Fruit fly (Drosophila melanogaster) whole organism, embryonic: Measurements from ENCODE around the gene CNMaR.

ENCODE experiments used
- ATbp ChIP-seq: fragments of 200-800 bp; sonication (Bioruptor generic); optimal IDR thresholded peaks from 2 replicates; lab custom pipeline; 2017; ENCODE audit warnings: missing biosample characterization, mild to moderate bottlenecking, missing genetic modification characterization, missing genetic modification reagents
- Atf6 ChIP-seq: fragments of 200-800 bp; sonication (Bioruptor generic); IDR thresholded peaks from 2 replicates; pipeline ENCODE4 v1.3.6; 2022; ENCODE audit warnings: missing biosample characterization, missing genetic modification characterization
- Bteb2 ChIP-seq: fragments of 200-800 bp; sonication (Bioruptor generic); optimal IDR thresholded peaks from 2 replicates; lab custom pipeline; 2016; ENCODE audit warnings: missing biosample characterization, missing genetic modification characterization
- C15 ChIP-seq: fragments of 200-800 bp; sonication (Bioruptor generic); IDR thresholded peaks from 3 replicates; pipeline ENCODE4 v1.3.6; 2022; ENCODE audit warnings: missing biosample characterization, missing genetic modification characterization
- CG10147 ChIP-seq: fragments of 200-800 bp; sonication (Bioruptor generic); optimal IDR thresholded peaks from 2 replicates; lab custom pipeline; 2019; ENCODE audit warnings: missing biosample characterization, mild to moderate bottlenecking, missing genetic modification characterization, moderate library complexity
- CG10366 ChIP-seq: fragments of 200-800 bp; sonication (Bioruptor generic); IDR thresholded peaks from 2 replicates; pipeline ENCODE4 v1.3.6; 2022; ENCODE audit warnings: missing biosample characterization, missing genetic modification characterization
- CG10543 ChIP-seq: fragments of 200-800 bp; sonication (Bioruptor generic); optimal IDR thresholded peaks from 3 replicates; lab custom pipeline; 2017; ENCODE audit warnings: missing biosample characterization, mild to moderate bottlenecking, missing genetic modification characterization, moderate library complexity
- CG12659 ChIP-seq: fragments of 200-800 bp; sonication (Bioruptor generic); optimal IDR thresholded peaks from 3 replicates; lab custom pipeline; 2017; ENCODE audit warnings: mild to moderate bottlenecking, missing biosample characterization, missing genetic modification reagents, missing genetic modification characterization
- CG14441 ChIP-seq: fragments of 200-800 bp; sonication (Bioruptor generic); IDR thresholded peaks from 2 replicates; pipeline ENCODE4 v1.3.6; 2022; ENCODE audit warnings: missing biosample characterization, missing genetic modification characterization
- CG14965 ChIP-seq: fragments of 200-800 bp; sonication (Bioruptor generic); optimal IDR thresholded peaks from 2 replicates; lab custom pipeline; 2016; ENCODE audit warnings: missing biosample characterization, missing genetic modification characterization, borderline replicate concordance
- CG18011 ChIP-seq: fragments of 200-800 bp; sonication (Bioruptor generic); optimal IDR thresholded peaks from 2 replicates; lab custom pipeline; 2017; ENCODE audit warnings: missing biosample characterization, missing genetic modification characterization, mild to moderate bottlenecking, moderate library complexity, missing genotype
- CG2120 ChIP-seq: fragments of 200-800 bp; sonication (Bioruptor generic); optimal IDR thresholded peaks from 3 replicates; lab custom pipeline; 2016; ENCODE audit warnings: missing biosample characterization, missing genetic modification characterization
- CG3163 ChIP-seq: fragments of 200-800 bp; sonication (Bioruptor generic); optimal IDR thresholded peaks from 3 replicates; lab custom pipeline; 2016; ENCODE audit warnings: missing biosample characterization, missing genetic modification characterization
- CG7745 ChIP-seq: fragments of 200-800 bp; sonication (Bioruptor generic); optimal IDR thresholded peaks from 2 replicates; lab custom pipeline; 2018; ENCODE audit warnings: missing biosample characterization, mild to moderate bottlenecking, missing genetic modification characterization, moderate library complexity
- CG8089 ChIP-seq: fragments of 200-800 bp; sonication (Bioruptor generic); optimal IDR thresholded peaks from 3 replicates; lab custom pipeline; 2016; ENCODE audit warnings: missing biosample characterization, missing genetic modification characterization
- CG8765 ChIP-seq: fragments of 200-800 bp; sonication (Bioruptor generic); IDR thresholded peaks from 2 replicates; pipeline ENCODE4 v1.3.6; 2022; ENCODE audit warnings: missing biosample characterization, missing genetic modification characterization
- CoRest ChIP-seq: fragments of 200-800 bp; sonication (Bioruptor generic); optimal IDR thresholded peaks from 3 replicates; lab custom pipeline; 2018; ENCODE audit warnings: missing biosample characterization, mild to moderate bottlenecking, missing genetic modification characterization, moderate library complexity
- D19B ChIP-seq: fragments of 200-800 bp; sonication (Bioruptor generic); optimal IDR thresholded peaks from 2 replicates; lab custom pipeline; 2017; ENCODE audit warnings: missing biosample characterization, mild to moderate bottlenecking, missing genetic modification characterization
- Dip3 ChIP-seq: fragments of 200-800 bp; sonication (Bioruptor generic); optimal IDR thresholded peaks from 3 replicates; lab custom pipeline; 2016; ENCODE audit warnings: missing biosample characterization, missing genetic modification characterization
- Lhr ChIP-seq: fragments of 200-800 bp; sonication (Bioruptor generic); optimal IDR thresholded peaks from 3 replicates; lab custom pipeline; 2017; ENCODE audit warnings: mild to moderate bottlenecking, missing biosample characterization, missing genetic modification reagents, missing genetic modification characterization
- Lim3 ChIP-seq: fragments of 200-800 bp; sonication (Bioruptor generic); IDR thresholded peaks from 2 replicates; pipeline ENCODE4 v1.3.6; 2022; ENCODE audit warnings: missing biosample characterization, missing genetic modification characterization
- MBD-R2 ChIP-seq: fragments of 200-800 bp; sonication (Bioruptor generic); IDR thresholded peaks from 2 replicates; pipeline ENCODE4 v1.3.6; 2022; ENCODE audit warnings: missing biosample characterization, missing genetic modification characterization
- Myb ChIP-seq: fragments of 200-800 bp; sonication (Bioruptor generic); optimal IDR thresholded peaks from 2 replicates; lab custom pipeline; 2016; ENCODE audit warnings: missing biosample characterization, missing genetic modification characterization
- NC2α ChIP-seq: fragments of 200-800 bp; sonication (Bioruptor generic); optimal IDR thresholded peaks from 2 replicates; lab custom pipeline; 2016; ENCODE audit warnings: missing biosample characterization, missing genetic modification characterization
- PHDP ChIP-seq: fragments of 200-800 bp; sonication (Bioruptor generic); optimal IDR thresholded peaks from 3 replicates; lab custom pipeline; 2018; ENCODE audit warnings: missing biosample characterization, mild to moderate bottlenecking, missing genetic modification characterization, moderate library complexity
- Ptx1 ChIP-seq: fragments of 200-800 bp; sonication (Bioruptor generic); IDR thresholded peaks from 2 replicates; pipeline ENCODE4 v1.3.6; 2022; ENCODE audit warnings: missing biosample characterization, missing genetic modification characterization
- Ravus ChIP-seq: fragments of 200-800 bp; sonication (Bioruptor generic); IDR thresholded peaks from 2 replicates; pipeline ENCODE4 v1.3.6; 2022; ENCODE audit warnings: missing biosample characterization, missing genetic modification characterization
- Sin3A ChIP-seq: fragments of >200 bp; optimal IDR thresholded peaks from 2 replicates; lab custom pipeline; 2018
- YL-1 ChIP-seq: fragments of 200-800 bp; sonication (Bioruptor generic); optimal IDR thresholded peaks from 3 replicates; lab custom pipeline; 2017; ENCODE audit warnings: missing biosample characterization, mild to moderate bottlenecking, missing genetic modification characterization
- ab ChIP-seq: fragments of 200-800 bp; sonication (Bioruptor generic); optimal IDR thresholded peaks from 2 replicates; lab custom pipeline; 2016; ENCODE audit warnings: missing biosample characterization, missing genetic modification characterization
- abd-A ChIP-seq: fragments of 200-800 bp; sonication (Bioruptor generic); optimal IDR thresholded peaks from 3 replicates; lab custom pipeline; 2019; ENCODE audit warnings: missing biosample characterization, mild to moderate bottlenecking, missing genetic modification characterization, moderate library complexity
- ase ChIP-seq: fragments of 200-800 bp; sonication (Bioruptor generic); IDR thresholded peaks from 3 replicates; pipeline ENCODE4 v1.3.6; 2022; ENCODE audit warnings: missing biosample characterization, missing genetic modification characterization
- bowl ChIP-seq: fragments of 200-800 bp; sonication (Bioruptor generic); IDR thresholded peaks from 2 replicates; pipeline ENCODE4 v1.3.6; 2022; ENCODE audit warnings: missing biosample characterization, missing genetic modification characterization
- caup ChIP-seq: fragments of 200-800 bp; sonication (Bioruptor generic); optimal IDR thresholded peaks from 3 replicates; lab custom pipeline; 2017; ENCODE audit warnings: missing biosample characterization, mild to moderate bottlenecking, missing genetic modification characterization, moderate library complexity; ENCODE audit not compliant: severe bottlenecking
- cg ChIP-seq: fragments of 200-800 bp; sonication (Bioruptor generic); optimal IDR thresholded peaks from 3 replicates; lab custom pipeline; 2019; ENCODE audit warnings: missing biosample characterization, mild to moderate bottlenecking, missing genetic modification characterization, moderate library complexity
- dm ChIP-seq: fragments of 200-800 bp; sonication (Bioruptor generic); optimal IDR thresholded peaks from 3 replicates; lab custom pipeline; 2016; ENCODE audit warnings: missing biosample characterization, missing genetic modification characterization
- ems ChIP-seq: fragments of 200-800 bp; sonication (Bioruptor generic); optimal IDR thresholded peaks from 3 replicates; lab custom pipeline; 2016; ENCODE audit warnings: missing biosample characterization, missing genetic modification characterization
- gsb ChIP-seq: fragments of 200-800 bp; sonication (Bioruptor generic); IDR thresholded peaks from 2 replicates; pipeline ENCODE4 v1.3.6; 2022; ENCODE audit warnings: missing biosample characterization, missing genetic modification characterization
- hth ChIP-seq: fragments of >200 bp; optimal IDR thresholded peaks from 2 replicates; lab custom pipeline; 2017; ENCODE audit warnings: inconsistent platforms
- inv ChIP-seq: fragments of 200-800 bp; sonication (Bioruptor generic); IDR thresholded peaks from 2 replicates; pipeline ENCODE4 v1.3.6; 2022; ENCODE audit warnings: missing biosample characterization, missing genetic modification characterization; ENCODE audit not compliant: partially characterized antibody
- jumu ChIP-seq: fragments of 200-800 bp; sonication (Bioruptor generic); optimal IDR thresholded peaks from 3 replicates; lab custom pipeline; 2016; ENCODE audit warnings: missing biosample characterization, missing genetic modification characterization
- kay ChIP-seq: fragments of 200-800 bp; sonication (Bioruptor generic); optimal IDR thresholded peaks from 2 replicates; lab custom pipeline; 2016; ENCODE audit warnings: missing biosample characterization, missing genetic modification characterization
- lbe ChIP-seq: fragments of 200-800 bp; sonication (Bioruptor generic); optimal IDR thresholded peaks from 2 replicates; lab custom pipeline; 2016; ENCODE audit warnings: missing biosample characterization, mild to moderate bottlenecking, missing genetic modification characterization
- peb ChIP-seq: fragments of 200-800 bp; sonication (Bioruptor generic); IDR thresholded peaks from 2 replicates; pipeline ENCODE4 v1.3.6; 2022; ENCODE audit warnings: missing biosample characterization, missing genetic modification characterization
- pita ChIP-seq: fragments of 200-800 bp; sonication (Bioruptor generic); optimal IDR thresholded peaks from 2 replicates; lab custom pipeline; 2017; ENCODE audit warnings: missing biosample characterization, mild to moderate bottlenecking, missing genetic modification characterization
- pros ChIP-seq: fragments of 200-800 bp; sonication (Bioruptor generic); optimal IDR thresholded peaks from 3 replicates; lab custom pipeline; 2019; ENCODE audit warnings: missing biosample characterization, mild to moderate bottlenecking, missing genetic modification characterization, moderate library complexity
- salm ChIP-seq: fragments of 200-800 bp; sonication (Bioruptor generic); optimal IDR thresholded peaks from 2 replicates; lab custom pipeline; 2018; ENCODE audit warnings: missing biosample characterization, mild to moderate bottlenecking, missing genetic modification characterization
- shn ChIP-seq: fragments of 200-800 bp; sonication (Bioruptor generic); optimal IDR thresholded peaks from 3 replicates; lab custom pipeline; 2016; ENCODE audit warnings: missing biosample characterization, missing genetic modification characterization
- sisA ChIP-seq: fragments of 200-800 bp; sonication (Bioruptor generic); IDR thresholded peaks from 2 replicates; pipeline ENCODE4 v1.3.6; 2022; ENCODE audit warnings: missing biosample characterization, missing genetic modification characterization
- sqz ChIP-seq: fragments of 200-800 bp; sonication (Bioruptor generic); optimal IDR thresholded peaks from 3 replicates; lab custom pipeline; 2018; ENCODE audit warnings: missing biosample characterization, mild to moderate bottlenecking, missing genetic modification characterization
- sug ChIP-seq: fragments of 200-800 bp; optimal IDR thresholded peaks from 2 replicates; lab custom pipeline; 2019; ENCODE audit warnings: missing biosample characterization, mild to moderate bottlenecking, missing genetic modification characterization, moderate library complexity
- tio ChIP-seq: fragments of 200-800 bp; sonication (Bioruptor generic); optimal IDR thresholded peaks from 2 replicates; lab custom pipeline; 2017; ENCODE audit warnings: missing biosample characterization, missing genetic modification characterization, inconsistent platforms
- vfl ChIP-seq: fragments of 200-800 bp; sonication (Bioruptor generic); optimal IDR thresholded peaks from 2 replicates; lab custom pipeline; 2016; ENCODE audit warnings: missing biosample characterization, missing genetic modification characterization

Gene CNMaR

dm6 chr3L:9695647-9696046, 51.7 kb downstream of the CNMaR start (continued):
- no peak for TF ChIP-seq inv (GFP tag; lab: Robert Waterston, UW)
- TF ChIP-seq sqz = no peak
- TF ChIP-seq CG2120 = peak; percentile 48
- no peak for TF ChIP-seq NC2α
- no peak for TF ChIP-seq Ravus (GFP tag; lab: Robert Waterston, UW)
- no peak for TF ChIP-seq CG8089 (GFP tag; lab: Kevin White, UChicago)
- TF ChIP-seq CG14441 (GFP tag; lab: Robert Waterston, UW) = no peak
- TF ChIP-seq CG7745 (tag; lab: Kevin White, UChicago) = no peak
- no peak for TF ChIP-seq CG10147 (GFP tag; lab: Kevin White, UChicago)
- TF ChIP-seq pita (GFP tag; lab: Kevin White, UChicago) = no peak
- TF ChIP-seq Myb = no peak
- TF ChIP-seq D19B (GFP tag; lab: Kevin White, UChicago) = no peak
- no peak for TF ChIP-seq pros (GFP tag; lab: Kevin White, UChicago)
- TF ChIP-seq C15 (GFP tag; lab: Robert Waterston, UW) = no peak
- peak; percentile 47; the same call in 1 of the 2 replicates for TF ChIP-seq Ptx1
- no peak; the same call in 1 of the 2 replicates for TF ChIP-seq Atf6 (GFP tag; lab: Robert Waterston, UW)
- no peak for TF ChIP-seq bowl (GFP tag; lab: Robert Waterston, UW)
- no peak for TF ChIP-seq peb
- TF ChIP-seq lbe = no peak
- TF ChIP-seq vfl (GFP tag; lab: Kevin White, UChicago) = no peak
- peak; percentile 28 for TF ChIP-seq ATbp (GFP tag; lab: Kevin White, UChicago)
- TF ChIP-seq CG3163 (GFP tag; lab: Kevin White, UChicago) = no peak
- TF ChIP-seq ems = no peak
- no peak for TF ChIP-seq jumu (GFP tag; lab: Kevin White, UChicago)
- TF ChIP-seq hth (lab: Kevin White, UChicago) = no peak
- TF ChIP-seq kay (GFP tag; lab: Kevin White, UChicago) = peak; percentile 7
- TF ChIP-seq Bteb2 (GFP tag; lab: Kevin White, UChicago) = no peak
- no peak for TF ChIP-seq tio (GFP tag; lab: Kevin White, UChicago)
- no peak for TF ChIP-seq CG10543 (GFP tag; lab: Kevin White, UChicago)
- TF ChIP-seq CG10366 (GFP tag; lab: Robert Waterston, UW) = peak; percentile 15; the same call in 1 of the 2 replicates
- TF ChIP-seq cg (GFP tag; lab: Kevin White, UChicago) = no peak
- TF ChIP-seq caup (GFP tag; lab: Kevin White, UChicago) = peak; percentile 21
- TF ChIP-seq CoRest (tag; lab: Kevin White, UChicago) = peak; percentile 44
- no peak for TF ChIP-seq shn (GFP tag; lab: Kevin White, UChicago)
- no peak for TF ChIP-seq sug (tag; lab: Kevin White, UChicago)
- TF ChIP-seq ab (GFP tag; lab: Kevin White, UChicago) = no peak
- TF ChIP-seq ase = no peak
- no peak for TF ChIP-seq CG18011
- no peak for TF ChIP-seq Lhr (GFP tag; lab: Kevin White, UChicago)
- TF ChIP-seq Dip3 (GFP tag; lab: Kevin White, UChicago) = no peak
- no peak for TF ChIP-seq YL-1 (GFP tag; lab: Kevin White, UChicago)
- TF ChIP-seq sisA (GFP tag; lab: Robert Waterston, UW) = no peak
- no peak for TF ChIP-seq abd-A
- TF ChIP-seq MBD-R2 = no peak
- TF ChIP-seq salm = peak; percentile 10
- no peak for TF ChIP-seq gsb (GFP tag; lab: Robert Waterston, UW)
- no peak for TF ChIP-seq Lim3 (GFP tag; lab: Robert Waterston, UW)
- no peak for TF ChIP-seq CG8765 (GFP tag; lab: Robert Waterston, UW)
- peak; percentile 45 for TF ChIP-seq PHDP (tag; lab: Kevin White, UChicago)
- TF ChIP-seq CG12659 (GFP tag; lab: Kevin White, UChicago) = peak; percentile 34
- TF ChIP-seq dm (GFP tag; lab: Kevin White, UChicago) = no peak
- no peak for TF ChIP-seq Sin3A (lab: Kevin White, UChicago)
- no peak for TF ChIP-seq CG14965 (GFP tag; lab: Kevin White, UChicago)
